Fruit fly (Drosophila melanogaster) whole organism: ENCODE data around the gene Trx2.

Experiments
- CG8478 ChIP-seq: fragments of >200 bp; optimal IDR thresholded peaks from 2 replicates; lab custom pipeline; 2018; ENCODE audit warnings: inconsistent platforms
- Dll ChIP-seq: fragments of >200 bp; optimal IDR thresholded peaks from 2 replicates; lab custom pipeline; 2017
- psq ChIP-seq: fragments of >200 bp; optimal IDR thresholded peaks from 2 replicates; lab custom pipeline; 2017
- usp ChIP-seq: fragments of >200 bp; optimal IDR thresholded peaks from 2 replicates; lab custom pipeline; 2017; ENCODE audit warnings: missing biosample characterization, missing genetic modification characterization, mixed read lengths

dm6 chr2L:9591146-9591545 is 21.8 kb upstream of the Trx2 start:
- no peak for TF ChIP-seq Dll
- no peak for TF ChIP-seq psq (lab: Kevin White, UChicago)
- TF ChIP-seq CG8478 (lab: Kevin White, UChicago) = no peak
- no peak for TF ChIP-seq usp (GFP tag; lab: Kevin White, UChicago)
